Worm (Caenorhabditis elegans) whole organism, late embryonic: Measurements from ENCODE around the gene smz-1.

Experiments
- F13H6.1 ChIP-seq: sonication (generic microtip); optimal IDR thresholded peaks from 2 replicates; lab custom pipeline; 2016; ENCODE audit warnings: missing genetic modification characterization, missing compliant biosample characterization
- Y22D7AL.16 ChIP-seq: sonication (generic microtip); optimal IDR thresholded peaks from 2 replicates; lab custom pipeline; 2016; ENCODE audit warnings: missing genetic modification characterization, missing compliant biosample characterization
- che-1 ChIP-seq: sonication (generic microtip); optimal IDR thresholded peaks from 2 replicates; lab custom pipeline; 2016; ENCODE audit warnings: mild to moderate bottlenecking, missing genetic modification characterization, missing compliant biosample characterization
- elt-2 ChIP-seq: sonication (generic microtip); optimal IDR thresholded peaks from 2 replicates; lab custom pipeline; 2016; ENCODE audit warnings: missing genetic modification reagents, missing genetic modification characterization, missing compliant biosample characterization
- lin-11 ChIP-seq: fragments of 200-800 bp; sonication (Bioruptor generic); optimal IDR thresholded peaks from 2 replicates; lab custom pipeline; 2018; ENCODE audit warnings: mild to moderate bottlenecking, missing genetic modification characterization, missing compliant biosample characterization
- mec-3 ChIP-seq: sonication (generic microtip); optimal IDR thresholded peaks from 2 replicates; lab custom pipeline; 2016; ENCODE audit warnings: borderline replicate concordance, missing genetic modification characterization, missing compliant biosample characterization
- pag-3 ChIP-seq: sonication (generic microtip); optimal IDR thresholded peaks from 2 replicates; lab custom pipeline; 2016; ENCODE audit warnings: missing compliant biosample characterization, missing genetic modification characterization, borderline replicate concordance
- pha-4 ChIP-seq: fragments of 150-350 bp; optimal IDR thresholded peaks from 2 replicates; lab custom pipeline; 2018; ENCODE audit warnings: missing biosample characterization, missing genetic modification reagents, missing genetic modification characterization
- pqm-1 ChIP-seq: sonication (generic microtip); optimal IDR thresholded peaks from 2 replicates; lab custom pipeline; 2016; ENCODE audit warnings: missing genetic modification characterization, missing compliant biosample characterization
- sox-2 ChIP-seq: fragments of 200-800 bp; sonication (Bioruptor generic); IDR thresholded peaks from 2 replicates; pipeline ENCODE4 v1.3.6; 2022; ENCODE audit warnings: missing genetic modification reagents, missing genetic modification characterization, missing compliant biosample characterization
- unc-55 ChIP-seq: sonication (generic microtip); optimal IDR thresholded peaks from 2 replicates; lab custom pipeline; 2017; ENCODE audit warnings: missing biosample characterization, missing genetic modification reagents, missing genetic modification characterization

DNA sequence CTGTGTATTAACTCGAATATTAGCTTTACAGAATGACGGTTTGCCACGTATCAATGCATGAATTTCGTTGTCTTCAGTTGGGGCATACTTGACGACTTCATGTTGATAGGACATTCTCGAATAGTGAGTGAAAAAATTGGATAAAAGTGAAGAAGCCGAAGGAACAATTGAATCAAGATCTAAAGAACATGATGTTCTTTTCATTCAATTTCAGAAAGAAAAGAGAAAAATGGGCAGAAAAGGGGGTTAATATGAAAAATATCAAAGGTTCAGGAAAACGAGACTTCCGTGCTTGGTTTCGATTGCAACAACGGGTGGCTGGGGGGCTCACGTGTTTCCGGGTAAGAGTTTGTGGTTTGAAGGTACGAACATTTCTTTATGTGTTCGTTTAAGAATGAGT is 40.2 kb upstream of the smz-1 start:
- TF ChIP-seq che-1 = no peak
- no peak for TF ChIP-seq lin-11
- no peak for TF ChIP-seq unc-55
- no peak for TF ChIP-seq pqm-1 (tag; lab: Kevin White, UChicago)
- no peak for TF ChIP-seq mec-3 (tag; lab: Kevin White, UChicago)
- no peak for TF ChIP-seq Y22D7AL.16 (tag; lab: Kevin White, UChicago)
- TF ChIP-seq F13H6.1 = no peak
- no peak for TF ChIP-seq pha-4
- no peak for TF ChIP-seq elt-2 (tag; lab: Kevin White, UChicago)
- TF ChIP-seq pag-3 (tag; lab: Kevin White, UChicago) = no peak
- TF ChIP-seq sox-2 = no peak
